Fruit fly (Drosophila melanogaster): ENCODE results near the gene Ir75a.

DNA sequence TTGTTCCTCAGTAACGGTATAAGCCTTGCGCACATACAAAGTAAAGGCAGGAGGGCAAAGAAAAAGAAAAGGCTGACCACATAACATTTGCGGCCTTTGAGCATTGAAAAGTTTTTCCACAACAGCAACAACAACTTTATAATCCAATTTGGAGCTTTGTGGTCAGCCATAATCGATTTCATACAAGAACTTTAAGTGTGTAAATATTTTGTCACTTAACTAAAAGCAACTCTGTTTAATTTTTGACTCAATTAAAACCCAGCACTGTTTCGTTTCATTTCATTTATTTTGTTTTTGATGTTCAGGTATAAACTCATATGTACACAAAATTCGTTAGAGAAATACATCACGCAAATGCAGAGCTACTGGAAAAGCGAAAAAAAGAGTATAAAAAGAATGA is 20.2 kb downstream of the Ir75a start, which contains the start of gene CG42816:
- TF ChIP-seq CG6854 (GFP tag; optimal IDR thresholded peaks at IDR 0.05), result no peak
- no peak for TF ChIP-seq spab (GFP tag; optimal IDR thresholded peaks at IDR 0.05)
- TF ChIP-seq cyc (GFP tag; optimal IDR thresholded peaks at IDR 0.05), result no peak
- TF ChIP-seq Sox15 (GFP tag; optimal IDR thresholded peaks at IDR 0.05), result no peak
- TF ChIP-seq achi (GFP tag; optimal IDR thresholded peaks at IDR 0.05), result no peak
- TF ChIP-seq CG16779 (tag; optimal IDR thresholded peaks at IDR 0.05), result no peak
- TF ChIP-seq CG1621 (tag; optimal IDR thresholded peaks at IDR 0.05), result no peak
- TF ChIP-seq CG15336 (GFP tag; IDR thresholded peaks at IDR 0.05), result no peak

Data from whole organism, prepupa.